Fruit fly (Drosophila melanogaster): ENCODE results near the gene Dph4.
A peak's percentile ranks its signal among the peaks of the same experiment; 100 is the strongest.

Dph4 gene

dm6 chr3R:5587863-5588519, 35.9 kb downstream of the Dph4 start, which contains the start of gene CG2926 (continued):
- TF ChIP-seq yki (optimal IDR thresholded peaks at IDR 0.05) (no peak), Dref (GFP tag; IDR thresholded peaks at IDR 0.05) (peak; percentile 81), Lpt (GFP tag; optimal IDR thresholded peaks at IDR 0.05) (no peak), CG13287 (GFP tag; IDR thresholded peaks at IDR 0.05; ENCODE audit: partially characterized antibody) (peak; percentile 91), CG7745 (tag; optimal IDR thresholded peaks at IDR 0.05) (no peak), zen (tag; optimal IDR thresholded peaks at IDR 0.05) (no peak), CG2199 (GFP tag; IDR thresholded peaks at IDR 0.05) (no peak), unpg (GFP tag; optimal IDR thresholded peaks at IDR 0.05) (no peak), CG12391 (tag; optimal IDR thresholded peaks at IDR 0.05) (no peak), CG1529 (GFP tag; optimal IDR thresholded peaks at IDR 0.05) (no peak), CG32532 (GFP tag; IDR thresholded peaks at IDR 0.05) (peak; percentile 64), CG11247 (GFP tag; IDR thresholded peaks at IDR 0.05) (peak; percentile 26; the same call in 1 of the 2 replicates), Mrtf (GFP tag; IDR thresholded peaks at IDR 0.05) (no peak; the same call in 2 of the 3 replicates), CG6272 (GFP tag; IDR thresholded peaks at IDR 0.05) (peak; percentile 62), B-H1 (GFP tag; IDR thresholded peaks at IDR 0.05) (no peak), maf-S (GFP tag; optimal IDR thresholded peaks at IDR 0.05) (peak; percentile 20), trem (tag; optimal IDR thresholded peaks at IDR 0.05) (peak; percentile 26), Atf6 (GFP tag; IDR thresholded peaks at IDR 0.05) (peak; percentile 58), stwl (tag; optimal IDR thresholded peaks at IDR 0.05) (no peak), CG31441 (GFP tag; IDR thresholded peaks at IDR 0.05) (no peak), chm (GFP tag; IDR thresholded peaks at IDR 0.05) (peak; percentile 55), nau (GFP tag; optimal IDR thresholded peaks at IDR 0.05) (no peak), CG10543 (GFP tag; optimal IDR thresholded peaks at IDR 0.05) (no peak), CG10565 (GFP tag; optimal IDR thresholded peaks at IDR 0.05) (no peak), gce (GFP tag; IDR thresholded peaks at IDR 0.05) (no peak), sd (tag; optimal IDR thresholded peaks at IDR 0.05) (no peak), hth (optimal IDR thresholded peaks at IDR 0.05) (no peak), fd102C (GFP tag; optimal IDR thresholded peaks at IDR 0.05) (no peak), CG3281 (GFP tag; optimal IDR thresholded peaks at IDR 0.05) (no peak), CG7357 (GFP tag; IDR thresholded peaks at IDR 0.05) (no peak), schlank (tag; optimal IDR thresholded peaks at IDR 0.05) (no peak), CG7928 (GFP tag; optimal IDR thresholded peaks at IDR 0.05) (peak; percentile 6), CoRest (tag; optimal IDR thresholded peaks at IDR 0.05) (no peak), CG11085 (GFP tag; IDR thresholded peaks at IDR 0.05) (peak; percentile 30; the same call in 1 of the 2 replicates), CG10654 (GFP tag; optimal IDR thresholded peaks at IDR 0.05) (peak; percentile 27), Hr78 (GFP tag; optimal IDR thresholded peaks at IDR 0.05) (no peak), chinmo (GFP tag; IDR thresholded peaks at IDR 0.05; ENCODE audit: partially characterized antibody) (peak; percentile 87; the same call in 3 of the 4 replicates), CG10431 (GFP tag; optimal IDR thresholded peaks at IDR 0.05) (no peak), dm (GFP tag; optimal IDR thresholded peaks at IDR 0.05) (peak; percentile 51), Kr (GFP tag; optimal IDR thresholded peaks at IDR 0.05) (no peak), MTF-1 (GFP tag; optimal IDR thresholded peaks at IDR 0.05; ENCODE audit: borderline replicate concordance) (no peak), Sox100B (GFP tag; optimal IDR thresholded peaks at IDR 0.05) (no peak), Ssrp (tag; optimal IDR thresholded peaks at IDR 0.05) (no peak), knrl (GFP tag; IDR thresholded peaks at IDR 0.05; ENCODE audit: partially characterized antibody) (peak; percentile 89)
